Worm (Caenorhabditis elegans) whole organism, L1 larva: Measurements from ENCODE around the gene nhr-26.

ENCODE experiments used
- aha-1 ChIP-seq: fragments of 150-350 bp; optimal IDR thresholded peaks from 2 replicates; lab custom pipeline; 2014; ENCODE audit warnings: missing biosample characterization, missing genetic modification characterization
- fkh-10 ChIP-seq: sonication (generic microtip); optimal IDR thresholded peaks from 2 replicates; lab custom pipeline; 2017; ENCODE audit warnings: missing biosample characterization, missing genetic modification reagents, missing genetic modification characterization
- snpc-4 ChIP-seq: fragments of 150-350 bp; optimal IDR thresholded peaks from 2 replicates; lab custom pipeline; 2014; ENCODE audit warnings: missing biosample characterization, missing genetic modification characterization

DNA sequence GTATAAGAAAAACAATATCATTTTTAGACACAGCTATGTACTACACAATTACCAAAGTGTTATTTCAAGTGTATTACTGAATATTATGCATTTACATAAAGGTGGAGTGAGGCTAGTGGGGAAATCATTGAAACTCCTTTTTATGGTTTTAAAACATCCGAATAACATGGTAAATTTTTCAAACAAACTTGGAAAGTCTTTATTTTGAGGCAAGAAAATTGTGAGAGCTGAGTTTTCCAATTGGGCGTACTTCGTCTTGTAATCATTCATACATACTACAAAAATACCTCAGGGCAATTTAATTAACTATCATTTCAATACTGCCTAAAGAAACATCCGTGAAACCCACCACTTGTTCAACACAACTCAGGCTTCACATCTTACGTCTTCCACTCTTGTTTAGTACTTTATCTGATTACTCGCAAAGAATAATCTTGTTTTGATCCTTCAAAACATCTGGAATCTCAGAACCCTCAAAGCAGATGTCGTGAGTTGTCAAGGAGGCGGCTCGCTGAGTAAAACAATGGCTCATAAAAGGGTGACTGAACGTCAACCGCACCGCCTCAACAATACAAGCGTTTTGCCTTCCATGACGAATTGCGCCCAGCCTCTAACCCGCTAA lies 53.6 kb downstream of the nhr-26 start, which contains the start of gene zmp-5:
- TF ChIP-seq aha-1 = no peak
- TF ChIP-seq snpc-4 (tag; lab: Kevin White, UChicago) = no peak
- TF ChIP-seq fkh-10 (GFP tag; lab: Kevin White, UChicago) = no peak
